Worm (Caenorhabditis elegans) whole organism, mixed stage, embryonic: Measurements from ENCODE around the gene F35C8.5.

Experiments
- M03D4.4 ChIP-seq: sonication (generic microtip); optimal IDR thresholded peaks from 2 replicates; lab custom pipeline; 2017; ENCODE audit warnings: mild to moderate bottlenecking, missing genetic modification characterization, missing compliant biosample characterization
- bed-3 ChIP-seq: fragments of 200-800 bp; sonication (Bioruptor generic); optimal IDR thresholded peaks from 3 replicates; lab custom pipeline; 2018; ENCODE audit warnings: mild to moderate bottlenecking, missing genetic modification characterization, moderate library complexity, missing compliant biosample characterization
- blmp-1 ChIP-seq: fragments of 150-350 bp; optimal IDR thresholded peaks from 2 replicates; lab custom pipeline; 2014; ENCODE audit warnings: missing biosample characterization, missing genetic modification characterization
- ceh-39 ChIP-seq: fragments of 150-350 bp; optimal IDR thresholded peaks from 2 replicates; lab custom pipeline; 2014; ENCODE audit warnings: missing biosample characterization, missing genetic modification characterization
- ceh-43 ChIP-seq: fragments of 200-800 bp; sonication (Bioruptor generic); optimal IDR thresholded peaks from 2 replicates; lab custom pipeline; 2018; ENCODE audit warnings: mild to moderate bottlenecking, missing genetic modification characterization, moderate library complexity, missing compliant biosample characterization
- ceh-83 ChIP-seq: fragments of 200-800 bp; sonication (Bioruptor generic); optimal IDR thresholded peaks from 2 replicates; lab custom pipeline; 2018; ENCODE audit warnings: mild to moderate bottlenecking, missing genetic modification characterization, missing compliant biosample characterization
- ces-1 ChIP-seq: fragments of 150-350 bp; optimal IDR thresholded peaks from 2 replicates; lab custom pipeline; 2014; ENCODE audit warnings: missing biosample characterization, missing genetic modification reagents, missing genetic modification characterization
- cnd-1 ChIP-seq: fragments of 200-800 bp; sonication (Bioruptor generic); optimal IDR thresholded peaks from 2 replicates; lab custom pipeline; 2018; ENCODE audit warnings: mild to moderate bottlenecking, missing genetic modification characterization, missing compliant biosample characterization
- drap-1 ChIP-seq: fragments of 200-800 bp; sonication (Bioruptor generic); optimal IDR thresholded peaks from 3 replicates; lab custom pipeline; 2018; ENCODE audit warnings: mild to moderate bottlenecking, missing genetic modification characterization, missing compliant biosample characterization
- elt-1 ChIP-seq: sonication (generic microtip); optimal IDR thresholded peaks from 2 replicates; lab custom pipeline; 2017; ENCODE audit warnings: missing genetic modification characterization, mild to moderate bottlenecking, missing compliant biosample characterization, antibody characterized with exemption, moderate library complexity, borderline replicate concordance; ENCODE audit not compliant: insufficient read depth
- elt-3 ChIP-seq: fragments of 150-350 bp; optimal IDR thresholded peaks from 2 replicates; lab custom pipeline; 2014; ENCODE audit warnings: missing biosample characterization, missing genetic modification characterization
- flh-1 ChIP-seq: fragments of 200-800 bp; sonication (Bioruptor generic); optimal IDR thresholded peaks from 2 replicates; lab custom pipeline; 2018; ENCODE audit warnings: mild to moderate bottlenecking, missing genetic modification characterization, moderate library complexity, missing compliant biosample characterization
- ham-2 ChIP-seq: fragments of 200-800 bp; sonication (Bioruptor generic); optimal IDR thresholded peaks from 2 replicates; lab custom pipeline; 2018; ENCODE audit warnings: mild to moderate bottlenecking, missing genetic modification characterization, missing compliant biosample characterization
- hlh-1 ChIP-seq: fragments of 150-350 bp; optimal IDR thresholded peaks from 2 replicates; lab custom pipeline; 2014; ENCODE audit warnings: missing biosample characterization, missing genetic modification reagents, missing genetic modification characterization
- lin-13 ChIP-seq: fragments of 150-350 bp; optimal IDR thresholded peaks from 2 replicates; lab custom pipeline; 2014; ENCODE audit warnings: missing biosample characterization, missing genetic modification characterization
- lin-32 ChIP-seq: fragments of 200-800 bp; sonication (Bioruptor generic); optimal IDR thresholded peaks from 2 replicates; lab custom pipeline; 2018; ENCODE audit warnings: mild to moderate bottlenecking, missing genetic modification characterization, missing compliant biosample characterization
- lsy-2 ChIP-seq: fragments of 150-350 bp; optimal IDR thresholded peaks from 2 replicates; lab custom pipeline; 2014; ENCODE audit warnings: missing biosample characterization, missing genetic modification characterization
- mab-5 ChIP-seq: fragments of 150-350 bp; optimal IDR thresholded peaks from 2 replicates; lab custom pipeline; 2014; ENCODE audit warnings: missing biosample characterization, missing genetic modification characterization
- mep-1 ChIP-seq: fragments of 150-350 bp; optimal IDR thresholded peaks from 2 replicates; lab custom pipeline; 2017; ENCODE audit warnings: missing biosample characterization, missing genetic modification reagents, missing genetic modification characterization, inconsistent platforms
- mls-2 ChIP-seq: sonication (generic microtip); optimal IDR thresholded peaks from 2 replicates; lab custom pipeline; 2016; ENCODE audit warnings: mild to moderate bottlenecking, missing genetic modification characterization, moderate library complexity, missing compliant biosample characterization
- nhr-12 ChIP-seq: fragments of 150-350 bp; optimal IDR thresholded peaks from 2 replicates; lab custom pipeline; 2014; ENCODE audit warnings: missing biosample characterization, missing genetic modification characterization
- nhr-2 ChIP-seq: fragments of 150-350 bp; optimal IDR thresholded peaks from 2 replicates; lab custom pipeline; 2014; ENCODE audit warnings: missing biosample characterization, missing genetic modification characterization
- nhr-237 ChIP-seq: fragments of 150-350 bp; optimal IDR thresholded peaks from 2 replicates; lab custom pipeline; 2014; ENCODE audit warnings: missing biosample characterization, missing genetic modification characterization
- nhr-28 ChIP-seq: fragments of 150-350 bp; optimal IDR thresholded peaks from 2 replicates; lab custom pipeline; 2014; ENCODE audit warnings: missing biosample characterization, missing genetic modification characterization
- nhr-76 ChIP-seq: sonication (generic microtip); optimal IDR thresholded peaks from 2 replicates; lab custom pipeline; 2017; ENCODE audit warnings: missing biosample characterization, missing genetic modification characterization
- pha-4 ChIP-seq: fragments of 150-350 bp; optimal IDR thresholded peaks from 2 replicates; lab custom pipeline; 2018; ENCODE audit warnings: missing biosample characterization, missing genetic modification reagents, missing genetic modification characterization
- sem-2 ChIP-seq: fragments of 200-800 bp; sonication (Bioruptor generic); optimal IDR thresholded peaks from 2 replicates; lab custom pipeline; 2018; ENCODE audit warnings: mild to moderate bottlenecking, missing genetic modification characterization, missing compliant biosample characterization
- snpc-4 ChIP-seq: fragments of 150-350 bp; optimal IDR thresholded peaks from 2 replicates; lab custom pipeline; 2014; ENCODE audit warnings: missing biosample characterization, missing genetic modification characterization
- sptf-1 ChIP-seq: sonication (generic microtip); optimal IDR thresholded peaks from 2 replicates; lab custom pipeline; 2017; ENCODE audit warnings: mild to moderate bottlenecking, missing genetic modification characterization, moderate library complexity, missing compliant biosample characterization
- tbx-8 ChIP-seq: fragments of 200-800 bp; sonication (Bioruptor generic); optimal IDR thresholded peaks from 2 replicates; lab custom pipeline; 2018; ENCODE audit warnings: mild to moderate bottlenecking, missing genetic modification characterization, moderate library complexity, missing compliant biosample characterization
- unc-120 ChIP-seq: sonication (generic microtip); optimal IDR thresholded peaks from 2 replicates; lab custom pipeline; 2017; ENCODE audit warnings: missing genetic modification characterization, missing compliant biosample characterization; ENCODE audit not compliant: poor library complexity, severe bottlenecking
- unc-39 ChIP-seq: fragments of 150-350 bp; optimal IDR thresholded peaks from 2 replicates; lab custom pipeline; 2014; ENCODE audit warnings: missing biosample characterization, missing genetic modification characterization
- unc-62 ChIP-seq: fragments of 150-350 bp; optimal IDR thresholded peaks from 2 replicates; lab custom pipeline; 2014; ENCODE audit warnings: missing biosample characterization, missing genetic modification reagents, missing genetic modification characterization
- zip-8 ChIP-seq: fragments of 150-350 bp; optimal IDR thresholded peaks from 2 replicates; lab custom pipeline; 2014; ENCODE audit warnings: missing biosample characterization, missing genetic modification characterization
- ztf-11 ChIP-seq: fragments of 150-350 bp; optimal IDR thresholded peaks from 2 replicates; lab custom pipeline; 2014; ENCODE audit warnings: missing biosample characterization, missing genetic modification characterization

Gene F35C8.5

DNA sequence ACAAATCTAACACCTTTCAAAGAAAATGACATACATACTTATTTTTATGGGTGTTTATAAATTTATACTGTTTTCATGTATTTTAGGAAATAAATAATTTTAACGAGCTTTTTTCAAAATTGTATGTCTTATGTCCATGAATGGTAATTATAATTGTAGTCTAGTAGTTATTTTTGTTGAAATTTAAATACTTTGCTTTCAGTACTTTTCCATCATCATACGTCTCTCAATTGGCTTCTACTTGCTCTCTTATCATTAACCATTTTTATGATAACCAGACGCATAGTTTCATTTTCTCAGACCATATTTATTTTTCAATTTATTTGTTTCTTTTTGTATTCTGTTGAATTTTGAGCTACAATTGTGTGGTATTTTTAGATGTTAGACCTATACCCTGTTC is at the start of gene F35C8.5:
F35C8.5 (plus strand) TSS at position 377 of the 400 bp plus-strand sequence.
- TF ChIP-seq mab-5: no peak
- TF ChIP-seq hlh-1 (tag; lab: Kevin White, UChicago): no peak
- TF ChIP-seq flh-1 (GFP tag; lab: Kevin White, UChicago): no peak

DNA sequence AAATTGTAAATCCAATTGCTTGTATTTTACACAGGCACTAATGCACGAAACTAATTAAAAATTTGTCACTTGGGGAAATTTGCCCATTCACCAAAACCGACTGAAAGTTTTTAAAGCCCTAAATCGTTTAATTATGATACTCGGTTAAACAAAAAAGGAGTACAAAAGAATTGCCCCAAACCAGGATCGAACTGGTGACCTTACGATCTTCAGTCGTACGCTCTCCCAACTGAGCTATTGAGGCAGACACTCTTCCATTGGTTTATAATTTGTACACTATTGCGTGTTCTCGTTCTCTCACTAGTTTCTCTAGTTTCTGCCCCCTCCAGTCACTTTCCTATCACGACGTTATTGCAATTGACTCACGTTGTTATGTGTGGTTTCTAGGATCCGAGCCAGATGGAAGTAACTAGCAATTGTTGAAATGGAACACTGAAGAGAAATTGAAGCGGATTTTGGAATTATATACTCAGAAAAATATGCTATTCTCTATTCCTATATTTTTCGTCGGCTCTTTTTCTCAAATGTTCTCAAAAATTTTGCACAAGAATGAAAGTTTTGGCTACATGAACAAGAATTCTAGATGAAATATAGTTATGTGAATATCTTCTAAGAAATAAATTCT is 46.3 kb upstream of the F35C8.5 start:
- TF ChIP-seq nhr-76 (tag; lab: Kevin White, UChicago): no peak
- no peak for TF ChIP-seq ceh-39 (tag; lab: Kevin White, UChicago)
- TF ChIP-seq cnd-1: peak; percentile 76
- no peak for TF ChIP-seq elt-1 (tag; lab: Kevin White, UChicago)
- TF ChIP-seq nhr-12 (tag; lab: Kevin White, UChicago): no peak
- TF ChIP-seq M03D4.4 (tag; lab: Kevin White, UChicago): peak; percentile 79
- TF ChIP-seq zip-8: no peak
- peak; percentile 83 for TF ChIP-seq sptf-1 (tag; lab: Kevin White, UChicago)
- TF ChIP-seq lin-13 (tag; lab: Kevin White, UChicago): no peak
- TF ChIP-seq unc-39 (tag; lab: Kevin White, UChicago): no peak
- TF ChIP-seq mls-2 (tag; lab: Kevin White, UChicago): peak; percentile 72
- peak; percentile 72 for TF ChIP-seq bed-3 (GFP tag; lab: Kevin White, UChicago)
- TF ChIP-seq nhr-2 (tag; lab: Kevin White, UChicago): no peak
- TF ChIP-seq blmp-1 (tag; lab: Kevin White, UChicago): no peak
- peak; percentile 84 for TF ChIP-seq unc-120 (tag; lab: Kevin White, UChicago)
- TF ChIP-seq ces-1 (GFP tag; lab: Kevin White, UChicago): no peak
- peak; percentile 53 for TF ChIP-seq flh-1 (GFP tag; lab: Kevin White, UChicago)
- peak; percentile 85 for TF ChIP-seq drap-1 (GFP tag; lab: Kevin White, UChicago)
- TF ChIP-seq sem-2 (GFP tag; lab: Kevin White, UChicago): peak; percentile 75
- no peak for TF ChIP-seq ztf-11
- TF ChIP-seq nhr-28 (tag; lab: Kevin White, UChicago): no peak
- no peak for TF ChIP-seq lsy-2 (tag; lab: Kevin White, UChicago)
- peak; percentile 72 for TF ChIP-seq lin-32 (GFP tag; lab: Kevin White, UChicago)
- TF ChIP-seq ham-2 (GFP tag; lab: Kevin White, UChicago): peak; percentile 65
- no peak for TF ChIP-seq elt-3 (tag; lab: Kevin White, UChicago)
- peak; percentile 30 for TF ChIP-seq unc-62 (GFP tag; lab: Kevin White, UChicago)
- TF ChIP-seq ceh-83: peak; percentile 86
- peak; percentile 19 for TF ChIP-seq hlh-1 (tag; lab: Kevin White, UChicago)
- TF ChIP-seq pha-4 (tag; lab: Kevin White, UChicago): peak; percentile 15
- peak; percentile 62 for TF ChIP-seq tbx-8 (GFP tag; lab: Kevin White, UChicago)
- TF ChIP-seq mep-1 (tag; lab: Kevin White, UChicago): peak; percentile 25
- TF ChIP-seq snpc-4: no peak
- no peak for TF ChIP-seq nhr-237 (tag; lab: Kevin White, UChicago)
- TF ChIP-seq ceh-43: peak; percentile 86
- TF ChIP-seq mab-5: no peak

DNA sequence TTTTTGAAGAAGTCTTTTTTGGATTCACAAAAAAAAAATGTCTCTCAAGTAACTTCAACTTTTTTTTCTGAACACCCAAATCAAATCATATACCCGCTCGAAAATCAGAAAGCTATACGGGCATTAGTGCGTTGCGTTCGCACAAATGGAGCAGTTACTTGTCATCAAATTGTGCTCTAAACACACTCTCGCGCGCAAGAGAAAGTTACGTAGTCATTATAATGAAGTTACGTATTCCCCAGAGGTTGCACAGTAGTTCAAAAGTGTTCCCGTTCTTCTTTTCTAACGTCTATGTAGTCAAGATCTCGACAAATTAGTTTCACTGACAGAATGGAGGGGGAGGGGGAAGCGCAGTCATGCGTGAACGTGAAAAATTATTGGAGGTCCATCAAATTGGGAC is 44.0 kb upstream of the F35C8.5 start:
- no peak for TF ChIP-seq ham-2 (GFP tag; lab: Kevin White, UChicago)
- peak; percentile 82 for TF ChIP-seq ces-1 (GFP tag; lab: Kevin White, UChicago)
- TF ChIP-seq lsy-2 (tag; lab: Kevin White, UChicago): no peak
- TF ChIP-seq, all 35 proteins: peak for 1

DNA sequence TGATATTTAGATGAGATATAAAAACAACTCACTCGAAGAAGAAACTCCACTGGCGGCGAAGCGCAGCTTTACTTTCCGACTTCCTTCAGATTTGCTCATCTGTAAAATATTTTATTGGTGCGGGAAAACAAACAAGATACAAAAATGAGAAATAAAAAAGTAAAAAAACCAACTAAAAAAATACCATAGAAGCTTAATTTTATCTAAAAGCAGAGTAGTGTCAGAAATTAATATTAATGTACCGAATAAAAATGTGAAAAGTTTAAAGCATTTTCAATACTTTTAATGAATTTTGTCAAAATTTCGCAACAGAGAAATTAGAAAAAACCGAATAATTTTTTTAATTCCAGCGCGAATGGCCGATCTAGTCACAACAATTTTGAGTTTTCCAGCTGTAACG is 42.3 kb upstream of the F35C8.5 start, which contains the start of gene sto-2:
sto-2 (minus strand) TSS at position 101 of the 400 bp plus-strand sequence.
- TF ChIP-seq elt-3 (tag; lab: Kevin White, UChicago) (no peak), M03D4.4 (tag; lab: Kevin White, UChicago) (no peak), nhr-76 (tag; lab: Kevin White, UChicago) (no peak), sptf-1 (tag; lab: Kevin White, UChicago) (no peak), flh-1 (GFP tag; lab: Kevin White, UChicago) (no peak), lin-13 (tag; lab: Kevin White, UChicago) (no peak), unc-39 (tag; lab: Kevin White, UChicago) (no peak), snpc-4 (no peak), ztf-11 (no peak), ces-1 (GFP tag; lab: Kevin White, UChicago) (no peak), bed-3 (GFP tag; lab: Kevin White, UChicago) (no peak), blmp-1 (tag; lab: Kevin White, UChicago) (no peak), cnd-1 (no peak), zip-8 (no peak), nhr-2 (tag; lab: Kevin White, UChicago) (no peak), ceh-39 (tag; lab: Kevin White, UChicago) (no peak), pha-4 (tag; lab: Kevin White, UChicago) (no peak)
